Fruit fly (Drosophila melanogaster) whole organism, embryonic: ENCODE data around the gene bsk.
A peak's percentile ranks its signal among the peaks of the same experiment; 100 is the strongest.

ENCODE experiments used
- BEAF-32 ChIP-seq: fragments of 200-800 bp; sonication (Bioruptor generic); optimal IDR thresholded peaks from 3 replicates; lab custom pipeline; 2017; ENCODE audit warnings: missing biosample characterization, missing genetic modification characterization, mild to moderate bottlenecking, moderate library complexity, missing genetic modification reagents
- Bdp1 ChIP-seq: fragments of 200-800 bp; sonication (Bioruptor generic); optimal IDR thresholded peaks from 3 replicates; lab custom pipeline; 2016; ENCODE audit warnings: missing biosample characterization, missing genetic modification characterization
- CG10959 ChIP-seq: fragments of 200-800 bp; sonication (Bioruptor generic); IDR thresholded peaks from 2 replicates; pipeline ENCODE4 v1.3.6; 2022; ENCODE audit warnings: missing biosample characterization, missing genetic modification characterization
- CG10979 ChIP-seq: fragments of 200-800 bp; sonication (Bioruptor generic); optimal IDR thresholded peaks from 2 replicates; lab custom pipeline; 2018; ENCODE audit warnings: missing biosample characterization, mild to moderate bottlenecking, missing genetic modification characterization, moderate library complexity
- CG11456 ChIP-seq: fragments of 200-800 bp; sonication (Bioruptor generic); IDR thresholded peaks from 3 replicates; pipeline ENCODE4 v1.3.6; 2022; ENCODE audit warnings: missing biosample characterization, missing genetic modification characterization
- CG11695 ChIP-seq: fragments of 200-800 bp; sonication (Bioruptor generic); IDR thresholded peaks from 3 replicates; pipeline ENCODE4 v1.3.6; 2022; ENCODE audit warnings: missing biosample characterization, missing genetic modification characterization
- CG12236 ChIP-seq: fragments of 200-800 bp; sonication (Bioruptor generic); optimal IDR thresholded peaks from 2 replicates; lab custom pipeline; 2016; ENCODE audit warnings: missing biosample characterization, missing genetic modification characterization
- CG13296 ChIP-seq: fragments of 200-800 bp; sonication (Bioruptor generic); optimal IDR thresholded peaks from 3 replicates; lab custom pipeline; 2018; ENCODE audit warnings: missing biosample characterization, mild to moderate bottlenecking, missing genetic modification characterization
- CG15011 ChIP-seq: fragments of 200-800 bp; sonication (Bioruptor generic); optimal IDR thresholded peaks from 3 replicates; lab custom pipeline; 2018; ENCODE audit warnings: missing biosample characterization, mild to moderate bottlenecking, missing genetic modification characterization
- CG17802 ChIP-seq: fragments of 200-800 bp; sonication (Bioruptor generic); optimal IDR thresholded peaks from 2 replicates; lab custom pipeline; 2018; ENCODE audit warnings: missing biosample characterization, mild to moderate bottlenecking, missing genetic modification characterization, moderate library complexity
- CG1792 ChIP-seq: fragments of 200-800 bp; sonication (Bioruptor generic); optimal IDR thresholded peaks from 2 replicates; lab custom pipeline; 2016; ENCODE audit warnings: missing biosample characterization, missing genetic modification characterization
- CG18262 ChIP-seq: fragments of 200-800 bp; optimal IDR thresholded peaks from 3 replicates; lab custom pipeline; 2019; ENCODE audit warnings: missing biosample characterization, mild to moderate bottlenecking, missing genetic modification characterization, moderate library complexity
- CG2120 ChIP-seq: fragments of 200-800 bp; sonication (Bioruptor generic); optimal IDR thresholded peaks from 3 replicates; lab custom pipeline; 2016; ENCODE audit warnings: missing biosample characterization, missing genetic modification characterization
- CG2202 ChIP-seq: fragments of 200-800 bp; sonication (Bioruptor generic); optimal IDR thresholded peaks from 2 replicates; lab custom pipeline; 2018; ENCODE audit warnings: missing biosample characterization, mild to moderate bottlenecking, missing genetic modification characterization
- CG31441 ChIP-seq: fragments of 200-800 bp; sonication (Bioruptor generic); IDR thresholded peaks from 2 replicates; pipeline ENCODE4 v1.3.6; 2022; ENCODE audit warnings: missing biosample characterization, missing genetic modification characterization
- CG4707 ChIP-seq: fragments of 200-800 bp; sonication (Bioruptor generic); optimal IDR thresholded peaks from 2 replicates; lab custom pipeline; 2018; ENCODE audit warnings: missing biosample characterization, mild to moderate bottlenecking, missing genetic modification characterization, moderate library complexity
- CG6654 ChIP-seq: fragments of 200-800 bp; sonication (Bioruptor generic); optimal IDR thresholded peaks from 2 replicates; lab custom pipeline; 2017; ENCODE audit warnings: missing biosample characterization, mild to moderate bottlenecking, missing genetic modification characterization
- CG6689 ChIP-seq: fragments of 200-800 bp; sonication (Bioruptor generic); IDR thresholded peaks from 2 replicates; pipeline ENCODE4 v1.3.6; 2022; ENCODE audit warnings: missing biosample characterization, missing genetic modification characterization
- CG7928 ChIP-seq: fragments of 200-800 bp; sonication (Bioruptor generic); optimal IDR thresholded peaks from 2 replicates; lab custom pipeline; 2017; ENCODE audit warnings: missing biosample characterization, mild to moderate bottlenecking, missing genetic modification characterization
- CG8290 ChIP-seq, 3 experiments: fragments of 200-800 bp; sonication (Bioruptor generic); optimal IDR thresholded peaks; 2 replicates each; lab custom pipeline; 2016 to 2019; ENCODE audit warnings: missing biosample characterization in 3 of 3, missing genetic modification characterization in 3 of 3, mild to moderate bottlenecking in 2 of 3, moderate library complexity in 1 of 3
- CG8359 ChIP-seq: fragments of 200-800 bp; sonication (Bioruptor generic); optimal IDR thresholded peaks from 2 replicates; lab custom pipeline; 2017; ENCODE audit warnings: missing biosample characterization, mild to moderate bottlenecking, missing genetic modification characterization, borderline replicate concordance
- CG8765 ChIP-seq: fragments of 200-800 bp; sonication (Bioruptor generic); IDR thresholded peaks from 2 replicates; pipeline ENCODE4 v1.3.6; 2022; ENCODE audit warnings: missing biosample characterization, missing genetic modification characterization
- CG8944 ChIP-seq: fragments of 200-800 bp; sonication (Bioruptor generic); optimal IDR thresholded peaks from 3 replicates; lab custom pipeline; 2016; ENCODE audit warnings: missing biosample characterization, missing genetic modification characterization
- CTCF ChIP-seq: fragments of 200-800 bp; sonication (Bioruptor generic); optimal IDR thresholded peaks from 2 replicates; lab custom pipeline; 2017; ENCODE audit warnings: missing biosample characterization, mild to moderate bottlenecking, missing genetic modification characterization, moderate library complexity
- Dll ChIP-seq: fragments of 200-800 bp; sonication (Bioruptor generic); IDR thresholded peaks from 4 replicates; pipeline ENCODE4 v1.3.6; 2022; ENCODE audit warnings: missing biosample characterization, missing genetic modification characterization; ENCODE audit not compliant: partially characterized antibody
- Doc2 ChIP-seq: fragments of 200-800 bp; sonication (Bioruptor generic); IDR thresholded peaks from 2 replicates; pipeline ENCODE4 v1.3.6; 2022; ENCODE audit warnings: missing biosample characterization, missing genetic modification characterization
- Drgx ChIP-seq: fragments of 200-800 bp; sonication (Bioruptor generic); IDR thresholded peaks from 2 replicates; pipeline ENCODE4 v1.3.6; 2022; ENCODE audit warnings: missing biosample characterization, missing genetic modification characterization
- E2f1 ChIP-seq: fragments of 200-800 bp; sonication (Bioruptor generic); IDR thresholded peaks from 2 replicates; pipeline ENCODE4 v1.3.6; 2022; ENCODE audit warnings: missing biosample characterization, missing genetic modification characterization
- E2f2 ChIP-seq: fragments of 200-800 bp; sonication (Bioruptor generic); IDR thresholded peaks from 2 replicates; pipeline ENCODE4 v1.3.6; 2022; ENCODE audit warnings: missing biosample characterization, missing genetic modification characterization
- Fer1 ChIP-seq: fragments of 200-800 bp; sonication (Bioruptor generic); optimal IDR thresholded peaks from 2 replicates; lab custom pipeline; 2017; ENCODE audit warnings: missing biosample characterization, mild to moderate bottlenecking, missing genetic modification characterization
- HHEX ChIP-seq: fragments of 200-800 bp; sonication (Bioruptor generic); optimal IDR thresholded peaks from 3 replicates; lab custom pipeline; 2017; ENCODE audit warnings: missing biosample characterization, mild to moderate bottlenecking, missing genetic modification characterization, missing genetic modification reagents
- Hsf ChIP-seq: fragments of 200-800 bp; sonication (Bioruptor generic); optimal IDR thresholded peaks from 3 replicates; lab custom pipeline; 2016; ENCODE audit warnings: missing biosample characterization, missing genetic modification characterization
- Lpt ChIP-seq: fragments of >200 bp; optimal IDR thresholded peaks from 2 replicates; lab custom pipeline; 2018; ENCODE audit warnings: missing biosample characterization, missing genetic modification characterization
- Max ChIP-seq: fragments of 200-800 bp; sonication (Bioruptor generic); optimal IDR thresholded peaks from 2 replicates; lab custom pipeline; 2016; ENCODE audit warnings: missing biosample characterization, mild to moderate bottlenecking, missing genetic modification characterization
- Mrtf ChIP-seq: fragments of 200-800 bp; sonication (Bioruptor generic); IDR thresholded peaks from 3 replicates; pipeline ENCODE4 v1.3.6; 2022; ENCODE audit warnings: missing biosample characterization, missing genetic modification characterization
- Oaz ChIP-seq: fragments of 200-800 bp; sonication (Bioruptor generic); IDR thresholded peaks from 2 replicates; pipeline ENCODE4 v1.3.6; 2022; ENCODE audit warnings: missing biosample characterization, missing genetic modification characterization
- Optix ChIP-seq: fragments of 200-800 bp; sonication (Bioruptor generic); IDR thresholded peaks from 3 replicates; pipeline ENCODE4 v1.3.6; 2022; ENCODE audit warnings: missing biosample characterization, missing genetic modification characterization
- PHDP ChIP-seq: fragments of 200-800 bp; sonication (Bioruptor generic); optimal IDR thresholded peaks from 3 replicates; lab custom pipeline; 2018; ENCODE audit warnings: missing biosample characterization, mild to moderate bottlenecking, missing genetic modification characterization, moderate library complexity
- cato ChIP-seq: fragments of 200-800 bp; sonication (Bioruptor generic); optimal IDR thresholded peaks from 2 replicates; lab custom pipeline; 2016; ENCODE audit warnings: missing biosample characterization, missing genetic modification characterization, borderline replicate concordance
- fd3F ChIP-seq: fragments of 200-800 bp; sonication (Bioruptor generic); optimal IDR thresholded peaks from 2 replicates; lab custom pipeline; 2018; ENCODE audit warnings: missing biosample characterization, mild to moderate bottlenecking, missing genetic modification characterization, moderate library complexity
- ftz-f1 ChIP-seq: fragments of 200-800 bp; sonication (Bioruptor generic); optimal IDR thresholded peaks from 2 replicates; lab custom pipeline; 2016; ENCODE audit warnings: missing biosample characterization, missing genetic modification characterization
- hkb ChIP-seq, 2 experiments: fragments of 200-800 bp in 1 of 2; fragments of >200 bp in 1 of 2; sonication (Bioruptor generic) in 1 of 2; IDR thresholded peaks in 1 of 2; optimal IDR thresholded peaks in 1 of 2; 2 replicates each; pipeline versions ENCODE4 v1.3.6 to Lab custom; 2017 to 2022; ENCODE audit warnings: missing biosample characterization in 1 of 2, missing genetic modification characterization in 1 of 2
- hth ChIP-seq: fragments of >200 bp; optimal IDR thresholded peaks from 2 replicates; lab custom pipeline; 2017; ENCODE audit warnings: inconsistent platforms
- nerfin-1 ChIP-seq: fragments of 200-800 bp; sonication (Bioruptor generic); optimal IDR thresholded peaks from 3 replicates; lab custom pipeline; 2019; ENCODE audit warnings: missing biosample characterization, mild to moderate bottlenecking, missing genetic modification characterization, moderate library complexity
- psq ChIP-seq: fragments of 200-800 bp; sonication (Bioruptor generic); optimal IDR thresholded peaks from 2 replicates; lab custom pipeline; 2017; ENCODE audit warnings: missing biosample characterization, missing genetic modification characterization
- sisA ChIP-seq: fragments of 200-800 bp; sonication (Bioruptor generic); IDR thresholded peaks from 2 replicates; pipeline ENCODE4 v1.3.6; 2022; ENCODE audit warnings: missing biosample characterization, missing genetic modification characterization
- stwl ChIP-seq: fragments of 200-800 bp; sonication (Bioruptor generic); optimal IDR thresholded peaks from 3 replicates; lab custom pipeline; 2018; ENCODE audit warnings: missing biosample characterization, mild to moderate bottlenecking, missing genetic modification characterization, moderate library complexity
- tap ChIP-seq: fragments of 200-800 bp; optimal IDR thresholded peaks from 3 replicates; lab custom pipeline; 2019; ENCODE audit warnings: missing biosample characterization, mild to moderate bottlenecking, missing genetic modification characterization, moderate library complexity
- tio ChIP-seq: fragments of 200-800 bp; sonication (Bioruptor generic); optimal IDR thresholded peaks from 2 replicates; lab custom pipeline; 2017; ENCODE audit warnings: missing biosample characterization, missing genetic modification characterization, inconsistent platforms
- wdn ChIP-seq: fragments of 200-800 bp; sonication (Bioruptor generic); IDR thresholded peaks from 2 replicates; pipeline ENCODE4 v1.3.6; 2022; ENCODE audit warnings: missing biosample characterization, missing genetic modification characterization
- yki ChIP-seq: fragments of >200 bp; optimal IDR thresholded peaks from 3 replicates; lab custom pipeline; 2018

Gene bsk

dm6 chr2L:10200847-10201246 is 49.5 kb downstream of the bsk start, which contains the start of the genes Ripalpha and RpL7 (continued):
- peak; percentile 89 for TF ChIP-seq E2f2 (GFP tag; lab: Robert Waterston, UW)
- TF ChIP-seq CG4707 (GFP tag; lab: Kevin White, UChicago): peak; percentile 94
- peak; percentile 84 for TF ChIP-seq tap (tag; lab: Kevin White, UChicago)
- peak; percentile 77 for TF ChIP-seq CTCF (GFP tag; lab: Kevin White, UChicago)
- peak; percentile 88 for TF ChIP-seq CG8765 (GFP tag; lab: Robert Waterston, UW)
- peak; percentile 99 for TF ChIP-seq CG11456
- TF ChIP-seq nerfin-1 (tag; lab: Kevin White, UChicago): peak; percentile 91
- TF ChIP-seq CG8290 (GFP tag; optimal IDR thresholded peaks at IDR 0.05; lab: Kevin White, UChicago): peak; percentile 96
- TF ChIP-seq CG8290 (tag; optimal IDR thresholded peaks at IDR 0.05; lab: Kevin White, UChicago): peak; percentile 95 to 99
- peak; percentile 88 for TF ChIP-seq CG6689
- TF ChIP-seq CG15011 (GFP tag; lab: Kevin White, UChicago): peak; percentile 96
- TF ChIP-seq CG31441 (GFP tag; lab: Robert Waterston, UW): peak; percentile 96
- peak; percentile 92 for TF ChIP-seq Oaz (GFP tag; lab: Robert Waterston, UW)
- peak; percentile 50 for TF ChIP-seq hkb (optimal IDR thresholded peaks at IDR 0.05; lab: Kevin White, UChicago)
- TF ChIP-seq hkb (GFP tag; IDR thresholded peaks at IDR 0.05; lab: Robert Waterston, UW): peak; percentile 95
- peak; percentile 89 for TF ChIP-seq CG8359 (GFP tag; lab: Kevin White, UChicago)
- peak; percentile 87 for TF ChIP-seq tio (GFP tag; lab: Kevin White, UChicago)
- peak; percentile 90 for TF ChIP-seq CG6654 (GFP tag; lab: Kevin White, UChicago)
- peak; percentile 95 for TF ChIP-seq CG2202 (tag; lab: Kevin White, UChicago)
- TF ChIP-seq PHDP (tag; lab: Kevin White, UChicago): peak; percentile 96
- peak; percentile 93 for TF ChIP-seq fd3F (GFP tag; lab: Kevin White, UChicago)
- no peak for TF ChIP-seq hth (lab: Kevin White, UChicago)
- peak; percentile 99 for TF ChIP-seq HHEX
- TF ChIP-seq CG1792 (GFP tag; lab: Kevin White, UChicago): peak; percentile 97
- peak; percentile 91 for TF ChIP-seq CG17802 (tag; lab: Kevin White, UChicago)
- peak; percentile 98 for TF ChIP-seq BEAF-32 (GFP tag; lab: Kevin White, UChicago)
- peak; percentile 95 for TF ChIP-seq Optix (GFP tag; lab: Robert Waterston, UW)
- peak; percentile 96 for TF ChIP-seq E2f1 (GFP tag; lab: Robert Waterston, UW)
- peak; percentile 94 for TF ChIP-seq psq (GFP tag; lab: Kevin White, UChicago)
- TF ChIP-seq ftz-f1 (GFP tag; lab: Kevin White, UChicago): peak; percentile 97
- peak; percentile 98 for TF ChIP-seq CG8944 (GFP tag; lab: Kevin White, UChicago)
- peak; percentile 99 for TF ChIP-seq Fer1 (GFP tag; lab: Kevin White, UChicago)
- peak; percentile 93 for TF ChIP-seq CG10959 (GFP tag; lab: Robert Waterston, UW)
- peak; percentile 88 for TF ChIP-seq sisA
- TF ChIP-seq CG10979: peak; percentile 86
- peak; percentile 97 for TF ChIP-seq wdn
- peak; percentile 84 for TF ChIP-seq Drgx (GFP tag; lab: Robert Waterston, UW)
- TF ChIP-seq CG11695 (GFP tag; lab: Robert Waterston, UW): peak; percentile 90
- peak; percentile 96 for TF ChIP-seq CG2120 (GFP tag; lab: Kevin White, UChicago)
- TF ChIP-seq stwl: peak; percentile 98
- peak; percentile 84 for TF ChIP-seq CG18262 (tag; lab: Kevin White, UChicago)
- TF ChIP-seq CG12236: peak; percentile 98
- peak; percentile 92 for TF ChIP-seq Mrtf
- peak; percentile 97 for TF ChIP-seq CG13296 (GFP tag; lab: Kevin White, UChicago)
- TF ChIP-seq Doc2 (GFP tag; lab: Robert Waterston, UW): no peak
- TF ChIP-seq cato (GFP tag; lab: Kevin White, UChicago): peak; percentile 95
- TF ChIP-seq Dll (GFP tag; lab: Robert Waterston, UW): peak; percentile 83
- TF ChIP-seq CG7928 (GFP tag; lab: Kevin White, UChicago): peak; percentile 82
- TF ChIP-seq Hsf (GFP tag; lab: Kevin White, UChicago): peak; percentile 98
- no peak for TF ChIP-seq yki
- TF ChIP-seq Bdp1: peak; percentile 94
- peak; percentile 99 for TF ChIP-seq Max (GFP tag; lab: Kevin White, UChicago)
- no peak for TF ChIP-seq Lpt (GFP tag; lab: Kevin White, UChicago)
